Worm (Caenorhabditis elegans): ENCODE data around the gene srh-80.

Gene srh-80

DNA sequence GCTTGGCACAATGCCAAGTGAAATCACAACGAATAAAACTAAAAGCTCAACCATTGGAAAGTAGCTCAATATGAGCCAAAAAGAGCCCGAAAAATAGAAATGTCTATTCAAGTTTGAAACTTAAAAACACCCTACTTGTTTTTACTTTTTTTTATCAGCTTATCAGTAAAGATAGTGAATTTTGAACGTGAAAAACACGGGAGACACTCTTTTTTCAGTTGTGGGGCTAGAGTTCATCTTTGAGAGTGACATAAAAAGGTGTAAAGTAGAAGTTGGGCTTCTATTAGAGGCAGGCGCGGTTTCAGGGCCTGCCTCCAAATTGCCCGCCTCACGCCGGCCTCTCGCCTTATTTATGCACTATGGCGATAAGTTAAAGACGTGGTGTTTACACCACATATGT lies 31.9 kb downstream of the srh-80 start, which contains the start of gene oac-39:
Gene oac-39, minus strand, starts transcription at position 101 of the 400 bp plus-strand sequence.
- TF ChIP-seq aly-1 (tag; optimal IDR thresholded peaks at IDR 0.05) = no peak
- TF ChIP-seq ets-7 (tag; optimal IDR thresholded peaks at IDR 0.05) = no peak
- no peak for TF ChIP-seq B0310.2 (tag; optimal IDR thresholded peaks at IDR 0.05)
- no peak for TF ChIP-seq hmbx-1 (tag; optimal IDR thresholded peaks at IDR 0.05)
- no peak for TF ChIP-seq hnd-1 (tag; optimal IDR thresholded peaks at IDR 0.05)
- no peak for TF ChIP-seq sea-1 (GFP tag; conservative IDR thresholded peaks at IDR 0.05)
- TF ChIP-seq pes-1 (GFP tag; IDR thresholded peaks at IDR 0.05) = no peak
- TF ChIP-seq flt-1 (GFP tag; IDR thresholded peaks at IDR 0.05) = no peak
- no peak for TF ChIP-seq ceh-36 (tag; optimal IDR thresholded peaks at IDR 0.05)
- no peak for TF ChIP-seq scrt-1 (GFP tag; IDR thresholded peaks at IDR 0.05)
- no peak for TF ChIP-seq F13C5.2 (tag; optimal IDR thresholded peaks at IDR 0.05)
- TF ChIP-seq ama-1 (optimal IDR thresholded peaks at IDR 0.05) = no peak
- TF ChIP-seq tbx-37 (GFP tag; conservative IDR thresholded peaks at IDR 0.05) = no peak

DNA sequence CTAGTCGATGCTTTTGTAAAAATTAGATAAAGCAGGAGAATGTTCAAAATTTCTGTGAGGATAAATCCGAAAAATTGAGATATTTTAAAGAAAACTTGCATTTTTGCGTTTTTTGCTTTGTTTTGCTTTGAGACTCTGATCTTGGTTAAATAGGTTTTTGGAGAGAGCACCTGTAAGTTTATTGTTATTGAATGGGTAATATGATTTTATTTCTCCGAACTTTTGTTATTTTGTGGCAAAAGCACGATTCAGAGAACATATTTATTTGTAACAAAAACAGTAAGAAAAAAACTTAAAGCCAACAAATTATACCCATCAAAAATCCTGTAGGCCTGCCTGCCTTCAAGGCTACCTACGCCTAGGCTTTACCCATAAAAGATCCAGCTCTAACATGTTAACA lies 34.9 kb downstream of the srh-80 start, which contains the start of gene str-121:
Gene str-121, minus strand, starts transcription at position 101 of the 400 bp plus-strand sequence.
- TF ChIP-seq hnd-1 (tag; optimal IDR thresholded peaks at IDR 0.05) (no peak), pes-1 (GFP tag; IDR thresholded peaks at IDR 0.05) (no peak), tra-4 (tag; optimal IDR thresholded peaks at IDR 0.05) (no peak), tbx-11 (GFP tag; IDR thresholded peaks at IDR 0.05) (no peak), ceh-36 (tag; optimal IDR thresholded peaks at IDR 0.05) (no peak), ama-1 (optimal IDR thresholded peaks at IDR 0.05) (no peak), aly-1 (tag; optimal IDR thresholded peaks at IDR 0.05) (no peak)

DNA sequence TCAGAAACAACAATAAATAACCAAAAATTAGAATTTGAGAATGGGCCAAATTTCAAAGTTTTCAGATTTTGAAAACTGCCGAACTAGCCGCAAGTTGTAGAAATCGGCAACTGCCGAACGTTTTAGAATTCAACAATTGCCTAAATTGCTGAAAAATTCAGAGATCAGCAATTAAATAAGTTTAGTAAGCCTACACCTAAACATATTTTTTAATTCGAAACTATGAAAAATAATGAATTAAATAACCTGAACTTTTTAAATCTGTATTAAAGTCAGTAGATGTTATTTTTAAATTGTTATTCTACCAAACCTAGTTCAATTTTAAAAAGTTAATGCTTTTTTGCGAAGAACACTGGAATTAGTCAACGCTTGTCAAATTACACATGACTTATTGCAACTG lies 39.0 kb downstream of the srh-80 start, which contains the start of gene nhr-204:
Gene nhr-204, minus strand, starts transcription at position 101 of the 400 bp plus-strand sequence.
- TF ChIP-seq B0310.2 (tag; optimal IDR thresholded peaks at IDR 0.05) (no peak), tbx-37 (GFP tag; conservative IDR thresholded peaks at IDR 0.05) (no peak), F13C5.2 (tag; optimal IDR thresholded peaks at IDR 0.05) (no peak), hnd-1 (tag; optimal IDR thresholded peaks at IDR 0.05) (no peak), aly-1 (tag; optimal IDR thresholded peaks at IDR 0.05) (no peak), sea-1 (GFP tag; conservative IDR thresholded peaks at IDR 0.05) (no peak), ceh-13 (GFP tag; optimal IDR thresholded peaks at IDR 0.05) (no peak), tbx-11 (GFP tag; IDR thresholded peaks at IDR 0.05) (no peak), hmg-4 (GFP tag; optimal IDR thresholded peaks at IDR 0.05) (no peak), pes-1 (GFP tag; IDR thresholded peaks at IDR 0.05) (no peak), ceh-36 (tag; optimal IDR thresholded peaks at IDR 0.05) (no peak), ets-7 (tag; optimal IDR thresholded peaks at IDR 0.05) (no peak), ama-1 (optimal IDR thresholded peaks at IDR 0.05) (no peak), hmbx-1 (tag; optimal IDR thresholded peaks at IDR 0.05) (no peak), flt-1 (GFP tag; IDR thresholded peaks at IDR 0.05) (no peak), scrt-1 (GFP tag; IDR thresholded peaks at IDR 0.05) (no peak), tra-4 (tag; optimal IDR thresholded peaks at IDR 0.05) (no peak)

DNA sequence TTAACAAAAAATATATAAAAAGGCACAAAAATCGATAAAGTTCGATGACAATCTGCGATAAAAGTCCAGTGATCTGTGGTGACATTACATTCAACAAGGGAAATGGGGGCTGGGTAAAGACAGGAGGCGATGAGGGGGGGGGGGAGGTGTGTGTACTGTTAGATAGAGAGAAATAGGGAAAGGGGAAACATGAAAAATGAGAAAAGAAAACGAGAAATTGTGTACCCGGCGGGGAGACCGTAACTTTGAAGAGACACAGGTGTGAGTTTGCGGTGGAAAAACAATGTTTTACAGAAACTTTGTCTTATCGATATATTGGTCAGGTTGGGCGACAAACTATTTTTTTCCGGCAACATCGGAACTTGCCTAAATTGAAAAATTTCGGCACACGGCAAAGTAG lies 40.6 kb downstream of the srh-80 start:
- no peak for TF ChIP-seq ets-7 (tag; optimal IDR thresholded peaks at IDR 0.05)
- 0 out of 2 replicates have a peak, but pooled peaks have one; percentile 28 for TF ChIP-seq tbx-11 (GFP tag; IDR thresholded peaks at IDR 0.05)

DNA sequence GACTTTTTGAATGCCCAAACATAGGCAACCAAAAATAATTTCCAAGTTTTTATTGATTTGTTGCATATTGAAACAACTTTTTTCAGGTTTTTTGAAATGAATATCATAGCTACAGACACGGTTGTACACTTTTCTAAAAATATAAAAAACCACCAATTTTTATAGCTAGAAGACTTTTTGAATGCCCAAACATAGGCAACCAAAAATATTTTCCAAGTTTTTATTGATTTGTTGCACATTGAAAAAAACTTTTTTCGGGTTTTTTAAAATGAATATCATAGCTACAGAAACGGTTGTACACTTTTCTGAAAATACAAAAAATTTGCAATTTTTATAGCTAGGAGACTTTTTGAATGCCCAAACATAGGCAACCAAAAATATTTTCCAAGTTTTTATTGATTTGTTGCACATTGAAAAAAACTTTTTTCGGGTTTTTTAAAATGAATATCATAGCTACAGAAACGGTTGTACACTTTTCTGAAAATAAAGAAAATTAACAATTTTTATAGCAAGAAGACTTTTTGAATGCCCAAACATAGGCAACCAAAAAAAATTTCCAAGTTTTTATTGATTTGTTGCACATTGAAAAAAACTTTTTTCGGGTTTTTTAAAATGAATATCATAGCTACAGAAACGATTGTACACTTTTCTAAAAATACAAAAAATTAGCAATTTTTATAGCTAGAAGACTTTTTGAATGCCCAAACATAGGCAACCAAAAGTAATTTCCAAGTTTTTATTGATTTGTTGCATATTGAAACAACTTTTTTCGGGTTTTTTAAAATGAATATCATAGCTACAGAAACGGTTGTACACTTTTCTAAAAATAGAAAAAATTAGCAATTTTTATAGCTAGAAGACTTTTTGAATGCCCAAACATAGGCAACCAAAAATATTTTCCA lies 45.6 kb downstream of the srh-80 start:
- TF ChIP-seq tra-4 (tag; optimal IDR thresholded peaks at IDR 0.05) (peak; percentile 28), hnd-1 (tag; optimal IDR thresholded peaks at IDR 0.05) (peak; percentile 24)

DNA sequence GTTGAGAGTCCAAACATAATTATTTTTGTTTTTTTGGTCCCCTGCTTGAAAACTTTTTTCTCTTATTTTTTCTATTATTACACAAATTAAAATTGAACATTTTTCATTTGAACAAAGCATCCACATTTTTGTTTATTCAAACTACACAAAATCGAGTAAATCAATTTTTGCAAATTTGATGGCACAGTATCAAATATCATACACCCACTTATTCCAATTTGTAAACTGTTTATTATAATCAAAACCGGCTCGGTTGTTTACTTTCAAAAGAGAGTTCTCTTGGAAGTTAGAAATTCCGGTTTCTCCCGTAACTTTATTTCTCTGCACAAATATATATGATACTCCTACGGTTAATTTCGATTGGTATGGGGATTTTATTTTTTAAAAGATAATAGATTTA lies 48.3 kb downstream of the srh-80 start, which contains the start of gene lgc-26:
Gene lgc-26, plus strand, starts transcription at position 301 of the 400 bp plus-strand sequence.
- TF ChIP-seq ets-7 (tag; optimal IDR thresholded peaks at IDR 0.05) (no peak), B0310.2 (tag; optimal IDR thresholded peaks at IDR 0.05) (no peak), ceh-36 (tag; optimal IDR thresholded peaks at IDR 0.05) (no peak), F13C5.2 (tag; optimal IDR thresholded peaks at IDR 0.05) (no peak), pes-1 (GFP tag; IDR thresholded peaks at IDR 0.05) (no peak), sea-1 (GFP tag; conservative IDR thresholded peaks at IDR 0.05) (no peak), tra-4 (tag; optimal IDR thresholded peaks at IDR 0.05) (no peak), tbx-37 (GFP tag; conservative IDR thresholded peaks at IDR 0.05) (no peak), ama-1 (optimal IDR thresholded peaks at IDR 0.05) (no peak), scrt-1 (GFP tag; IDR thresholded peaks at IDR 0.05) (no peak), hnd-1 (tag; optimal IDR thresholded peaks at IDR 0.05) (no peak), hmg-4 (GFP tag; optimal IDR thresholded peaks at IDR 0.05) (no peak), aly-1 (tag; optimal IDR thresholded peaks at IDR 0.05) (no peak), flt-1 (GFP tag; IDR thresholded peaks at IDR 0.05) (no peak), hmbx-1 (tag; optimal IDR thresholded peaks at IDR 0.05) (no peak), ceh-13 (GFP tag; optimal IDR thresholded peaks at IDR 0.05) (no peak), tbx-11 (GFP tag; IDR thresholded peaks at IDR 0.05) (no peak)
